Worm (Caenorhabditis elegans) whole organism, L2 larva: Measurements from ENCODE around the gene fbxa-6.

Experiments used
- nhr-11 ChIP-seq: fragments of 150-350 bp; optimal IDR thresholded peaks from 2 replicates; lab custom pipeline; 2014; ENCODE audit warnings: missing biosample characterization, missing genetic modification characterization
- nhr-12 ChIP-seq: fragments of 150-350 bp; optimal IDR thresholded peaks from 2 replicates; lab custom pipeline; 2014; ENCODE audit warnings: missing biosample characterization, missing genetic modification characterization
- nhr-129 ChIP-seq: fragments of 150-350 bp; optimal IDR thresholded peaks from 2 replicates; lab custom pipeline; 2014; ENCODE audit warnings: missing biosample characterization, missing genetic modification characterization
- unc-39 ChIP-seq: fragments of 150-350 bp; optimal IDR thresholded peaks from 2 replicates; lab custom pipeline; 2014; ENCODE audit warnings: missing biosample characterization, missing genetic modification characterization
- ztf-4 ChIP-seq: fragments of 150-350 bp; optimal IDR thresholded peaks from 2 replicates; lab custom pipeline; 2014; ENCODE audit warnings: missing biosample characterization, missing genetic modification characterization

DNA sequence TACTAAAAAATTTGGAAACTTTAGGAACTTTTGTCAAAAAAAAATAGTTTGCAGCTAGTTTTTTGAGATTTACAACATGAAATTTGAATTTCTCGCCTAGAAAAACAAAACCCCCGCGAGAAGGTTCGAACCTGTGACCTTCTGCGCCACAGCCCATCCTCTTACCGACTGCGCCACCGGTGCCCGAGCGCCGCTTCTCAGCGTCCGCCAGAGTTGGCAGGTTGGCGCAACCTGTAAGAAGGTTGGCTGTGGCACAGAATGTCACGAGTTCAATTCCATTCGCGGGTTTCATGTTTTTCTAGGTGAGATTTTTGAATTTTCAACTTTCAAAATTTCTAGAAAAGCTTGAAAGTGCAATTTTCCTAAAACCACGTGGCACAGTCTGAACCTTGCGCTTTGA, 47.5 kb upstream of the fbxa-6 start:
- TF ChIP-seq unc-39 (no peak), ztf-4 (tag; lab: Kevin White, UChicago) (no peak), nhr-12 (tag; lab: Kevin White, UChicago) (no peak), nhr-11 (no peak), nhr-129 (tag; lab: Kevin White, UChicago) (no peak)
